Fruit fly (Drosophila melanogaster) whole organism, embryonic: ENCODE results near the gene CG5781.

Source experiments
- Ada2b ChIP-seq: fragments of 200-800 bp; sonication (Bioruptor generic); IDR thresholded peaks from 2 replicates; pipeline ENCODE4 v1.3.6; 2022; ENCODE audit warnings: missing biosample characterization, missing genetic modification characterization
- Asciz ChIP-seq: fragments of 200-800 bp; sonication (Bioruptor generic); optimal IDR thresholded peaks from 2 replicates; lab custom pipeline; 2017; ENCODE audit warnings: missing biosample characterization, mild to moderate bottlenecking, missing genetic modification characterization, missing genetic modification reagents
- CG10366 ChIP-seq: fragments of 200-800 bp; sonication (Bioruptor generic); IDR thresholded peaks from 2 replicates; pipeline ENCODE4 v1.3.6; 2022; ENCODE audit warnings: missing biosample characterization, missing genetic modification characterization
- CG12155 ChIP-seq: fragments of 200-800 bp; sonication (Bioruptor generic); optimal IDR thresholded peaks from 3 replicates; lab custom pipeline; 2016; ENCODE audit warnings: missing biosample characterization, missing genetic modification characterization
- CG12659 ChIP-seq: fragments of 200-800 bp; sonication (Bioruptor generic); optimal IDR thresholded peaks from 3 replicates; lab custom pipeline; 2017; ENCODE audit warnings: mild to moderate bottlenecking, missing biosample characterization, missing genetic modification reagents, missing genetic modification characterization
- CG16813 ChIP-seq: fragments of 200-800 bp; sonication (Bioruptor generic); IDR thresholded peaks from 3 replicates; pipeline ENCODE4 v1.3.6; 2022; ENCODE audit warnings: missing biosample characterization, missing genetic modification characterization; ENCODE audit not compliant: partially characterized antibody
- CG17328 ChIP-seq: fragments of 200-800 bp; sonication (Bioruptor generic); IDR thresholded peaks from 2 replicates; pipeline ENCODE4 v1.3.6; 2022; ENCODE audit warnings: missing biosample characterization, missing genetic modification characterization
- CG18764 ChIP-seq: fragments of 200-800 bp; sonication (Bioruptor generic); optimal IDR thresholded peaks from 3 replicates; lab custom pipeline; 2016; ENCODE audit warnings: missing biosample characterization, missing genetic modification characterization
- CG2116 ChIP-seq: fragments of 200-800 bp; sonication (Bioruptor generic); optimal IDR thresholded peaks from 3 replicates; lab custom pipeline; 2018; ENCODE audit warnings: missing biosample characterization, mild to moderate bottlenecking, missing genetic modification characterization
- CG2129 ChIP-seq: fragments of 200-800 bp; sonication (Bioruptor generic); IDR thresholded peaks from 2 replicates; pipeline ENCODE4 v1.3.6; 2022; ENCODE audit warnings: missing biosample characterization, missing genetic modification characterization; ENCODE audit not compliant: partially characterized antibody
- CG2202 ChIP-seq: fragments of 200-800 bp; sonication (Bioruptor generic); optimal IDR thresholded peaks from 2 replicates; lab custom pipeline; 2018; ENCODE audit warnings: missing biosample characterization, mild to moderate bottlenecking, missing genetic modification characterization
- CG30020 ChIP-seq: fragments of 200-800 bp; optimal IDR thresholded peaks from 2 replicates; lab custom pipeline; 2019; ENCODE audit warnings: missing biosample characterization, mild to moderate bottlenecking, missing genetic modification characterization, moderate library complexity
- CG34422 ChIP-seq: fragments of 200-800 bp; sonication (Bioruptor generic); IDR thresholded peaks from 3 replicates; pipeline ENCODE4 v1.3.6; 2022; ENCODE audit warnings: missing biosample characterization, missing genetic modification characterization
- CG3847 ChIP-seq: fragments of 200-800 bp; sonication (Bioruptor generic); IDR thresholded peaks from 2 replicates; pipeline ENCODE4 v1.3.6; 2022; ENCODE audit warnings: missing biosample characterization, missing genetic modification characterization
- CG4617 ChIP-seq: fragments of 200-800 bp; sonication (Bioruptor generic); optimal IDR thresholded peaks from 3 replicates; lab custom pipeline; 2016; ENCODE audit warnings: missing biosample characterization, missing genetic modification characterization, borderline replicate concordance
- CG6791 ChIP-seq: fragments of 200-800 bp; sonication (Bioruptor generic); IDR thresholded peaks from 3 replicates; pipeline ENCODE4 v1.3.6; 2022; ENCODE audit warnings: missing biosample characterization, missing genetic modification characterization; ENCODE audit not compliant: partially characterized antibody
- CG7963 ChIP-seq: fragments of 200-800 bp; sonication (Bioruptor generic); IDR thresholded peaks from 3 replicates; pipeline ENCODE4 v1.3.6; 2022; ENCODE audit warnings: missing biosample characterization, missing genetic modification characterization; ENCODE audit not compliant: partially characterized antibody
- CG8089 ChIP-seq: fragments of 200-800 bp; sonication (Bioruptor generic); optimal IDR thresholded peaks from 3 replicates; lab custom pipeline; 2016; ENCODE audit warnings: missing biosample characterization, missing genetic modification characterization
- CG9609 ChIP-seq: fragments of 200-800 bp; sonication (Bioruptor generic); optimal IDR thresholded peaks from 3 replicates; lab custom pipeline; 2016; ENCODE audit warnings: missing biosample characterization, missing genetic modification characterization
- CkIIα-i1 ChIP-seq: fragments of 200-800 bp; sonication (Bioruptor generic); IDR thresholded peaks from 2 replicates; pipeline ENCODE4 v1.3.6; 2022; ENCODE audit warnings: missing biosample characterization, missing genetic modification characterization
- Doc3 ChIP-seq: fragments of 200-800 bp; sonication (Bioruptor generic); IDR thresholded peaks from 3 replicates; pipeline ENCODE4 v1.3.6; 2022; ENCODE audit warnings: missing biosample characterization, missing genetic modification characterization; ENCODE audit not compliant: partially characterized antibody
- Eip74EF ChIP-seq, 2 experiments: fragments of 200-800 bp in 1 of 2; fragments of >200 bp in 1 of 2; sonication (Bioruptor generic) in 1 of 2; optimal IDR thresholded peaks; 2 replicates each; lab custom pipeline; 2017 to 2019; ENCODE audit warnings: missing biosample characterization in 2 of 2, missing genetic modification characterization in 2 of 2, mild to moderate bottlenecking in 1 of 2, moderate library complexity in 1 of 2
- HLH4C ChIP-seq: fragments of 200-800 bp; sonication (Bioruptor generic); IDR thresholded peaks from 3 replicates; pipeline ENCODE4 v1.3.6; 2022; ENCODE audit warnings: missing biosample characterization, missing genetic modification characterization; ENCODE audit not compliant: partially characterized antibody
- HmgZ ChIP-seq: fragments of 200-800 bp; sonication (Bioruptor generic); optimal IDR thresholded peaks from 2 replicates; lab custom pipeline; 2018; ENCODE audit warnings: missing biosample characterization, mild to moderate bottlenecking, missing genetic modification characterization
- NC2α ChIP-seq: fragments of 200-800 bp; sonication (Bioruptor generic); optimal IDR thresholded peaks from 2 replicates; lab custom pipeline; 2016; ENCODE audit warnings: missing biosample characterization, missing genetic modification characterization
- PHDP ChIP-seq: fragments of 200-800 bp; sonication (Bioruptor generic); optimal IDR thresholded peaks from 3 replicates; lab custom pipeline; 2018; ENCODE audit warnings: missing biosample characterization, mild to moderate bottlenecking, missing genetic modification characterization, moderate library complexity
- Sin3A ChIP-seq: fragments of >200 bp; optimal IDR thresholded peaks from 2 replicates; lab custom pipeline; 2018
- Sox100B ChIP-seq: fragments of 200-800 bp; sonication (Bioruptor generic); optimal IDR thresholded peaks from 3 replicates; lab custom pipeline; 2018; ENCODE audit warnings: missing biosample characterization, mild to moderate bottlenecking, missing genetic modification characterization
- Tbp ChIP-seq: fragments of >200 bp; optimal IDR thresholded peaks from 2 replicates; lab custom pipeline; 2018; ENCODE audit warnings: missing biosample characterization, missing genetic modification characterization
- ara ChIP-seq: fragments of 200-800 bp; sonication (Bioruptor generic); IDR thresholded peaks from 2 replicates; pipeline ENCODE4 v1.3.6; 2022; ENCODE audit warnings: missing biosample characterization, missing genetic modification characterization
- bbx ChIP-seq: fragments of 200-800 bp; sonication (Bioruptor generic); IDR thresholded peaks from 2 replicates; pipeline ENCODE4 v1.3.6; 2022; ENCODE audit warnings: missing biosample characterization, missing genetic modification characterization; ENCODE audit not compliant: partially characterized antibody
- bsh ChIP-seq, 2 experiments: fragments of 200-800 bp; sonication (Bioruptor generic); optimal IDR thresholded peaks; 2 replicates each; lab custom pipeline; 2017 to 2018; ENCODE audit warnings: mild to moderate bottlenecking in 2 of 2, missing biosample characterization in 2 of 2, missing genetic modification characterization in 2 of 2, moderate library complexity in 1 of 2
- btn ChIP-seq: fragments of 200-800 bp; sonication (Bioruptor generic); optimal IDR thresholded peaks from 2 replicates; lab custom pipeline; 2016; ENCODE audit warnings: missing biosample characterization, missing genetic modification characterization
- corto ChIP-seq: fragments of 200-800 bp; sonication (Bioruptor generic); optimal IDR thresholded peaks from 2 replicates; lab custom pipeline; 2016; ENCODE audit warnings: missing biosample characterization, mild to moderate bottlenecking, missing genetic modification characterization, moderate library complexity
- crp ChIP-seq, 2 experiments: fragments of 200-800 bp; sonication (Bioruptor generic); optimal IDR thresholded peaks; 2 replicates in 1 of 2; 3 replicates in 1 of 2; lab custom pipeline; 2017; ENCODE audit warnings: missing biosample characterization in 2 of 2, missing genetic modification characterization in 2 of 2, mild to moderate bottlenecking in 1 of 2, moderate library complexity in 1 of 2
- dmrt11E ChIP-seq: fragments of 200-800 bp; sonication (Bioruptor generic); optimal IDR thresholded peaks from 3 replicates; lab custom pipeline; 2018; ENCODE audit warnings: missing biosample characterization, mild to moderate bottlenecking, missing genetic modification characterization, moderate library complexity
- esg ChIP-seq: fragments of 200-800 bp; sonication (Bioruptor generic); conservative IDR thresholded peaks from 2 replicates; pipeline ENCODE4 v1.3.6; 2022; ENCODE audit warnings: missing biosample characterization, missing genetic modification characterization
- eve ChIP-seq, 2 experiments: fragments of >200 bp; optimal IDR thresholded peaks; 2 replicates each; lab custom pipeline; 2017; ENCODE audit warnings: missing biosample characterization in 2 of 2, missing genetic modification characterization in 2 of 2
- gcm2 ChIP-seq: fragments of 200-800 bp; sonication (Bioruptor generic); optimal IDR thresholded peaks from 2 replicates; lab custom pipeline; 2016; ENCODE audit warnings: missing biosample characterization, missing genetic modification characterization
- grau ChIP-seq: fragments of 200-800 bp; optimal IDR thresholded peaks from 3 replicates; lab custom pipeline; 2019; ENCODE audit warnings: missing biosample characterization, mild to moderate bottlenecking, missing genetic modification characterization, moderate library complexity
- hb ChIP-seq: fragments of 200-800 bp; sonication (Bioruptor generic); IDR thresholded peaks from 3 replicates; pipeline ENCODE4 v1.3.6; 2022; ENCODE audit warnings: missing biosample characterization, missing genetic modification characterization; ENCODE audit not compliant: partially characterized antibody
- knrl ChIP-seq: fragments of 200-800 bp; sonication (Bioruptor generic); IDR thresholded peaks from 3 replicates; pipeline ENCODE4 v1.3.6; 2022; ENCODE audit warnings: missing biosample characterization, missing genetic modification characterization; ENCODE audit not compliant: partially characterized antibody
- mam ChIP-seq: fragments of 200-800 bp; sonication (Bioruptor generic); optimal IDR thresholded peaks from 3 replicates; lab custom pipeline; 2016; ENCODE audit warnings: missing biosample characterization, missing genetic modification characterization
- onecut ChIP-seq: fragments of 200-800 bp; sonication (Bioruptor generic); IDR thresholded peaks from 2 replicates; pipeline ENCODE4 v1.3.6; 2022; ENCODE audit warnings: missing biosample characterization, missing genetic modification characterization
- ro ChIP-seq: fragments of 200-800 bp; sonication (Bioruptor generic); IDR thresholded peaks from 2 replicates; pipeline ENCODE4 v1.3.6; 2022; ENCODE audit warnings: missing biosample characterization, missing genetic modification characterization
- scrt ChIP-seq: fragments of 200-800 bp; sonication (Bioruptor generic); optimal IDR thresholded peaks from 2 replicates; lab custom pipeline; 2018; ENCODE audit warnings: missing biosample characterization, mild to moderate bottlenecking, missing genetic modification characterization, moderate library complexity
- sd ChIP-seq: fragments of 200-800 bp; sonication (Bioruptor generic); optimal IDR thresholded peaks from 3 replicates; lab custom pipeline; 2018; ENCODE audit warnings: missing biosample characterization, mild to moderate bottlenecking, missing genetic modification characterization, moderate library complexity
- trem ChIP-seq: fragments of 200-800 bp; optimal IDR thresholded peaks from 3 replicates; lab custom pipeline; 2019; ENCODE audit warnings: missing biosample characterization, mild to moderate bottlenecking, missing genetic modification characterization, moderate library complexity
- wek ChIP-seq: fragments of 200-800 bp; sonication (Bioruptor generic); optimal IDR thresholded peaks from 3 replicates; lab custom pipeline; 2018; ENCODE audit warnings: missing biosample characterization, mild to moderate bottlenecking, missing genetic modification characterization, moderate library complexity

The CG5781 gene

DNA sequence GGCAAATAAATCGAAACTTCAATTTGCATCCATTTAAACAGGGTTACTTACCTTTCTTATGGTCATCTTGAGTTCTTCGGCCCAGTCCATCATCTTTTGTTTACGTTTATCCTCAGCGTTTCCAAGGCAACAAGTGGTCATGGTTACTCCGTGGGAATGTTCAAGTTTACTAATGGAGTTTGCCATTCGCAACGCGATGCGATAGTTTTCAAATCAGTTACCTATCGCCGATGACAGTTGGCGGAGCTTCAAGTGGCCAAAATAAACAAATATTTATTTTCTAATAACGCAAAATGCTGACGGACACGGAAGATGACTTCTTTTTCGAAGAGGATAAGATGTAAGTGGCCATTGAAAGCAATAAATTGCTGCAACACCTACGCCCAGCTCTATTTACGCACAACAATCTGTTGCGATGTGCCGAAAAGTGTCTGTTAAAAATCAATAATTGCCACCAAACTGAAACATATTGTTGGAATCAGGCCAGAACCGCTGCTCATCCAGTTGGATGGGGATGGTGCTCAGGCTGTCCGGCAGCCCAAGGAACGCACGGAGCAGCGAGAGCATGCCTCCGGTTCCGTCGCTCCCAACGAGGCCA is 2.2 kb downstream of the CG5781 start, which contains the start of the genes IFT43 and PICK1 (continued):
- TF ChIP-seq CkIIα-i1, result no peak
- TF ChIP-seq hb (GFP tag; lab: Robert Waterston, UW), result peak; percentile 72; the same call in 2 of the 3 replicates
- TF ChIP-seq Sox100B, result no peak
- no peak for TF ChIP-seq CG10366 (GFP tag; lab: Robert Waterston, UW)
- TF ChIP-seq CG30020 (tag; lab: Kevin White, UChicago), result no peak
- peak; percentile 96 for TF ChIP-seq scrt (GFP tag; lab: Kevin White, UChicago)
- no peak for TF ChIP-seq grau
- TF ChIP-seq Eip74EF (GFP tag; optimal IDR thresholded peaks at IDR 0.05; lab: Kevin White, UChicago), result no peak
- no peak for TF ChIP-seq CG17328
- no peak for TF ChIP-seq esg
- TF ChIP-seq gcm2, result no peak
- peak; percentile 86 for TF ChIP-seq bbx
- no peak for TF ChIP-seq Asciz (GFP tag; lab: Kevin White, UChicago)
- 0 out of 2 replicates have a peak, but pooled peaks have one; percentile 20 for TF ChIP-seq CG3847
- no peak for TF ChIP-seq dmrt11E
- TF ChIP-seq NC2α (GFP tag; lab: Kevin White, UChicago), result no peak
- TF ChIP-seq HLH4C, result peak; percentile 77
- TF ChIP-seq CG34422 (GFP tag; lab: Robert Waterston, UW), result peak; percentile 54; the same call in 1 of the 3 replicates
- TF ChIP-seq CG18764 (GFP tag; lab: Kevin White, UChicago), result no peak
- no peak for TF ChIP-seq sd (tag; lab: Kevin White, UChicago)
- peak; percentile 52 for TF ChIP-seq CG2129 (GFP tag; lab: Robert Waterston, UW)
- no peak for TF ChIP-seq crp (GFP tag; optimal IDR thresholded peaks at IDR 0.05; lab: Kevin White, UChicago)
- no peak for TF ChIP-seq CG8089
- TF ChIP-seq trem (tag; lab: Kevin White, UChicago), result peak; percentile 54
- TF ChIP-seq Sin3A (lab: Kevin White, UChicago), result peak; percentile 63
- no peak for TF ChIP-seq CG12155 (GFP tag; lab: Kevin White, UChicago)
- TF ChIP-seq CG2202 (tag; lab: Kevin White, UChicago), result no peak
- peak; percentile 19 for TF ChIP-seq HmgZ (tag; lab: Kevin White, UChicago)
- TF ChIP-seq eve (GFP tag; optimal IDR thresholded peaks at IDR 0.05; lab: Kevin White, UChicago), result no peak
- TF ChIP-seq PHDP (tag; lab: Kevin White, UChicago), result no peak
- peak; percentile 69 for TF ChIP-seq Doc3
- no peak for TF ChIP-seq CG9609 (GFP tag; lab: Kevin White, UChicago)
- peak; percentile 69; the same call in 2 of the 3 replicates for TF ChIP-seq CG7963 (GFP tag; lab: Robert Waterston, UW)
- no peak for TF ChIP-seq CG2116 (GFP tag; lab: Kevin White, UChicago)
- TF ChIP-seq knrl (GFP tag; lab: Robert Waterston, UW), result peak; percentile 78
- TF ChIP-seq CG12659 (GFP tag; lab: Kevin White, UChicago), result peak; percentile 37
- peak; percentile 98 for TF ChIP-seq onecut
- TF ChIP-seq ara (GFP tag; lab: Robert Waterston, UW), result no peak
- no peak for TF ChIP-seq bsh (GFP tag; optimal IDR thresholded peaks at IDR 0.05; lab: Kevin White, UChicago)
- TF ChIP-seq Ada2b (GFP tag; lab: Robert Waterston, UW), result no peak
- no peak for TF ChIP-seq wek (GFP tag; lab: Kevin White, UChicago)
- peak; percentile 76 for TF ChIP-seq CG6791 (GFP tag; lab: Robert Waterston, UW)
- peak; percentile 72 for TF ChIP-seq CG16813 (GFP tag; lab: Robert Waterston, UW)
- no peak for TF ChIP-seq mam (GFP tag; lab: Kevin White, UChicago)
- TF ChIP-seq Tbp (GFP tag; lab: Kevin White, UChicago), result no peak
- peak; percentile 42 for TF ChIP-seq CG4617 (GFP tag; lab: Kevin White, UChicago)
- TF ChIP-seq ro (GFP tag; lab: Robert Waterston, UW), result no peak
- no peak for TF ChIP-seq corto (GFP tag; lab: Kevin White, UChicago)
- TF ChIP-seq btn (GFP tag; lab: Kevin White, UChicago), result no peak
